Worm (Caenorhabditis elegans): ENCODE results near the gene rpl-20.

rpl-20 gene

ce11 chrIV:4760378-4761084, 11.0 kb upstream of the rpl-20 start, which contains the start of the genes memi-1 and cyp-31A3 (continued):
- TF ChIP-seq somi-1 (GFP tag; optimal IDR thresholded peaks at IDR 0.05) (no peak), rcor-1 (GFP tag; IDR thresholded peaks at IDR 0.05) (no peak), zim-3 (tag; optimal IDR thresholded peaks at IDR 0.05) (no peak), ccch-3 (GFP tag; optimal IDR thresholded peaks at IDR 0.05) (no peak), dpff-1 (tag; optimal IDR thresholded peaks at IDR 0.05) (no peak), ceh-40 (GFP tag; IDR thresholded peaks at IDR 0.05) (no peak), nhr-27 (tag; optimal IDR thresholded peaks at IDR 0.05) (no peak), hsf-1 (GFP tag; IDR thresholded peaks at IDR 0.05) (peak; percentile 99), pha-4 (tag; optimal IDR thresholded peaks at IDR 0.05) (no peak), madf-8 (GFP tag; conservative IDR thresholded peaks at IDR 0.05) (peak; percentile 87), Y67H2A.10 (GFP tag; conservative IDR thresholded peaks at IDR 0.05) (no peak), ceh-100 (GFP tag; IDR thresholded peaks at IDR 0.05) (no peak), egl-44 (GFP tag; IDR thresholded peaks at IDR 0.05) (no peak), ztf-22 (GFP tag; optimal IDR thresholded peaks at IDR 0.05) (no peak), ZK185.1 (tag; optimal IDR thresholded peaks at IDR 0.05; ENCODE audit: poor library complexity, severe bottlenecking) (no peak), lsy-27 (tag; optimal IDR thresholded peaks at IDR 0.05; ENCODE audit: borderline replicate concordance, insufficient read depth) (no peak), K12H6.12 (tag; optimal IDR thresholded peaks at IDR 0.05) (no peak), ztf-6 (GFP tag; IDR thresholded peaks at IDR 0.05) (no peak), snpc-1.1 (tag; optimal IDR thresholded peaks at IDR 0.05; ENCODE audit: insufficient read depth) (peak; percentile 46), madf-6 (GFP tag; IDR thresholded peaks at IDR 0.05) (peak; percentile 96), F33H1.4 (GFP tag; IDR thresholded peaks at IDR 0.05) (peak; percentile 97), sptf-2 (GFP tag; optimal IDR thresholded peaks at IDR 0.05) (no peak), ztf-25 (GFP tag; IDR thresholded peaks at IDR 0.05) (no peak), hmg-1.2 (GFP tag; IDR thresholded peaks at IDR 0.05) (0 out of 2 replicates have a peak, but pooled peaks have one; percentile 20), nfyb-1 (GFP tag; IDR thresholded peaks at IDR 0.05) (no peak), nfya-1 (tag; optimal IDR thresholded peaks at IDR 0.05; ENCODE audit: borderline replicate concordance, insufficient read depth) (no peak), let-526 (GFP tag; IDR thresholded peaks at IDR 0.05) (no peak), unc-62 (GFP tag; optimal IDR thresholded peaks at IDR 0.05) (no peak), snpc-3.4 (tag; optimal IDR thresholded peaks at IDR 0.05) (peak; percentile 81), egl-18 (GFP tag; IDR thresholded peaks at IDR 0.05) (no peak), gei-17 (GFP tag; optimal IDR thresholded peaks at IDR 0.05) (no peak), hlh-12 (tag; optimal IDR thresholded peaks at IDR 0.05) (no peak), unc-130 (GFP tag; optimal IDR thresholded peaks at IDR 0.05) (no peak), egrh-3 (GFP tag; IDR thresholded peaks at IDR 0.05) (no peak), lsl-1 (GFP tag; optimal IDR thresholded peaks at IDR 0.05) (peak; percentile 94), akir-1 (GFP tag; optimal IDR thresholded peaks at IDR 0.05) (no peak), mxl-1 (tag; optimal IDR thresholded peaks at IDR 0.05) (no peak), sdz-38 (tag; optimal IDR thresholded peaks at IDR 0.05) (no peak), hlh-26 (GFP tag; conservative IDR thresholded peaks at IDR 0.05) (no peak), B0336.3 (GFP tag; IDR thresholded peaks at IDR 0.05) (no peak), efl-1 (GFP tag; optimal IDR thresholded peaks at IDR 0.05) (peak; percentile 32), Y95B8A.8 (GFP tag; IDR thresholded peaks at IDR 0.05) (no peak), F22D6.2 (tag; optimal IDR thresholded peaks at IDR 0.05) (no peak), aptf-3 (GFP tag; IDR thresholded peaks at IDR 0.05) (no peak), tbx-9 (tag; optimal IDR thresholded peaks at IDR 0.05; ENCODE audit: borderline replicate concordance) (no peak), ztf-18 (tag; optimal IDR thresholded peaks at IDR 0.05) (no peak), chd-7 (tag; optimal IDR thresholded peaks at IDR 0.05) (no peak), lag-1 (GFP tag; IDR thresholded peaks at IDR 0.05) (no peak)
